Fruit fly (Drosophila melanogaster) whole organism, embryonic: Measurements from ENCODE around the gene CG43179.

ENCODE experiments used
- Atf6 ChIP-seq: fragments of 200-800 bp; sonication (Bioruptor generic); IDR thresholded peaks from 2 replicates; pipeline ENCODE4 v1.3.6; 2022; ENCODE audit warnings: missing biosample characterization, missing genetic modification characterization
- BEAF-32 ChIP-seq: fragments of 200-800 bp; sonication (Bioruptor generic); optimal IDR thresholded peaks from 3 replicates; lab custom pipeline; 2017; ENCODE audit warnings: missing biosample characterization, missing genetic modification characterization, mild to moderate bottlenecking, moderate library complexity, missing genetic modification reagents
- CG10147 ChIP-seq: fragments of 200-800 bp; sonication (Bioruptor generic); optimal IDR thresholded peaks from 2 replicates; lab custom pipeline; 2019; ENCODE audit warnings: missing biosample characterization, mild to moderate bottlenecking, missing genetic modification characterization, moderate library complexity
- CG10274 ChIP-seq: fragments of 200-800 bp; sonication (Bioruptor generic); optimal IDR thresholded peaks from 3 replicates; lab custom pipeline; 2017; ENCODE audit warnings: missing biosample characterization, mild to moderate bottlenecking, missing genetic modification characterization
- CG10979 ChIP-seq: fragments of 200-800 bp; sonication (Bioruptor generic); optimal IDR thresholded peaks from 2 replicates; lab custom pipeline; 2018; ENCODE audit warnings: missing biosample characterization, mild to moderate bottlenecking, missing genetic modification characterization, moderate library complexity
- CG11085 ChIP-seq: fragments of 200-800 bp; sonication (Bioruptor generic); IDR thresholded peaks from 2 replicates; pipeline ENCODE4 v1.3.6; 2022; ENCODE audit warnings: missing biosample characterization, missing genetic modification characterization
- CG11695 ChIP-seq: fragments of 200-800 bp; sonication (Bioruptor generic); IDR thresholded peaks from 3 replicates; pipeline ENCODE4 v1.3.6; 2022; ENCODE audit warnings: missing biosample characterization, missing genetic modification characterization
- CG12219 ChIP-seq: fragments of 200-800 bp; sonication (Bioruptor generic); optimal IDR thresholded peaks from 3 replicates; lab custom pipeline; 2018; ENCODE audit warnings: missing biosample characterization, mild to moderate bottlenecking, missing genetic modification characterization
- CG12236 ChIP-seq: fragments of 200-800 bp; sonication (Bioruptor generic); optimal IDR thresholded peaks from 2 replicates; lab custom pipeline; 2016; ENCODE audit warnings: missing biosample characterization, missing genetic modification characterization
- CG12391 ChIP-seq: fragments of 200-800 bp; sonication (Bioruptor generic); optimal IDR thresholded peaks from 3 replicates; lab custom pipeline; 2018; ENCODE audit warnings: missing biosample characterization, mild to moderate bottlenecking, missing genetic modification characterization, moderate library complexity
- CG12659 ChIP-seq: fragments of 200-800 bp; sonication (Bioruptor generic); optimal IDR thresholded peaks from 3 replicates; lab custom pipeline; 2017; ENCODE audit warnings: mild to moderate bottlenecking, missing biosample characterization, missing genetic modification reagents, missing genetic modification characterization
- CG13624 ChIP-seq: fragments of 200-800 bp; sonication (Bioruptor generic); optimal IDR thresholded peaks from 2 replicates; lab custom pipeline; 2016; ENCODE audit warnings: missing biosample characterization, missing genetic modification characterization
- CG14014 ChIP-seq: fragments of 200-800 bp; sonication (Bioruptor generic); IDR thresholded peaks from 2 replicates; pipeline ENCODE4 v1.3.6; 2022; ENCODE audit warnings: missing biosample characterization, missing genetic modification characterization
- CG17385 ChIP-seq: fragments of 200-800 bp; sonication (Bioruptor generic); optimal IDR thresholded peaks from 3 replicates; lab custom pipeline; 2018; ENCODE audit warnings: missing biosample characterization, mild to moderate bottlenecking, missing genetic modification characterization
- CG18599 ChIP-seq: fragments of 200-800 bp; sonication (Bioruptor generic); optimal IDR thresholded peaks from 3 replicates; lab custom pipeline; 2017; ENCODE audit warnings: missing biosample characterization, missing genetic modification characterization, mild to moderate bottlenecking, moderate library complexity, missing genetic modification reagents
- CG2199 ChIP-seq: fragments of 200-800 bp; sonication (Bioruptor generic); IDR thresholded peaks from 3 replicates; pipeline ENCODE4 v1.3.6; 2022; ENCODE audit warnings: missing biosample characterization, missing genetic modification characterization
- CG2889 ChIP-seq: fragments of 200-800 bp; sonication (Bioruptor generic); IDR thresholded peaks from 3 replicates; pipeline ENCODE4 v1.3.6; 2022; ENCODE audit warnings: missing biosample characterization, missing genetic modification characterization
- CG31224 ChIP-seq: fragments of 200-800 bp; sonication (Bioruptor generic); IDR thresholded peaks from 2 replicates; pipeline ENCODE4 v1.3.6; 2022; ENCODE audit warnings: missing biosample characterization, missing genetic modification characterization
- CG4404 ChIP-seq: fragments of 200-800 bp; sonication (Bioruptor generic); IDR thresholded peaks from 2 replicates; pipeline ENCODE4 v1.3.6; 2022; ENCODE audit warnings: missing biosample characterization, missing genetic modification characterization
- CG5180 ChIP-seq: fragments of 200-800 bp; sonication (Bioruptor generic); optimal IDR thresholded peaks from 3 replicates; lab custom pipeline; 2017; ENCODE audit warnings: missing biosample characterization, missing genetic modification characterization, mild to moderate bottlenecking, moderate library complexity, missing genetic modification reagents
- CG7556 ChIP-seq: fragments of 200-800 bp; sonication (Bioruptor generic); optimal IDR thresholded peaks from 2 replicates; lab custom pipeline; 2017; ENCODE audit warnings: missing biosample characterization, mild to moderate bottlenecking, missing genetic modification characterization
- CG7839 ChIP-seq: fragments of 200-800 bp; sonication (Bioruptor generic); optimal IDR thresholded peaks from 3 replicates; lab custom pipeline; 2018; ENCODE audit warnings: missing biosample characterization, mild to moderate bottlenecking, missing genetic modification characterization, moderate library complexity
- CG8388 ChIP-seq: fragments of 200-800 bp; sonication (Bioruptor generic); optimal IDR thresholded peaks from 2 replicates; lab custom pipeline; 2019; ENCODE audit warnings: missing biosample characterization, mild to moderate bottlenecking, missing genetic modification characterization, moderate library complexity
- CkIIα-i1 ChIP-seq: fragments of 200-800 bp; sonication (Bioruptor generic); IDR thresholded peaks from 2 replicates; pipeline ENCODE4 v1.3.6; 2022; ENCODE audit warnings: missing biosample characterization, missing genetic modification characterization
- Doc2 ChIP-seq: fragments of 200-800 bp; sonication (Bioruptor generic); IDR thresholded peaks from 2 replicates; pipeline ENCODE4 v1.3.6; 2022; ENCODE audit warnings: missing biosample characterization, missing genetic modification characterization
- Ets65A ChIP-seq: fragments of 200-800 bp; sonication (Bioruptor generic); peaks from one replicate; lab custom pipeline; 2016; ENCODE audit warnings: missing biosample characterization, missing genetic modification characterization
- H15 ChIP-seq: fragments of 200-800 bp; sonication (Bioruptor generic); IDR thresholded peaks from 3 replicates; pipeline ENCODE4 v1.3.6; 2022; ENCODE audit warnings: missing biosample characterization, missing genetic modification characterization
- Jarid2 ChIP-seq: fragments of 200-800 bp; sonication (Bioruptor generic); optimal IDR thresholded peaks from 3 replicates; lab custom pipeline; 2017; ENCODE audit warnings: mild to moderate bottlenecking, missing biosample characterization, missing genetic modification reagents, missing genetic modification characterization
- Lpt ChIP-seq: fragments of >200 bp; optimal IDR thresholded peaks from 2 replicates; lab custom pipeline; 2018; ENCODE audit warnings: missing biosample characterization, missing genetic modification characterization
- Mes4 ChIP-seq: fragments of 200-800 bp; sonication (Bioruptor generic); optimal IDR thresholded peaks from 2 replicates; lab custom pipeline; 2016; ENCODE audit warnings: missing biosample characterization, missing genetic modification characterization
- Pdp1 ChIP-seq, 2 experiments: fragments of 200-800 bp; sonication (Bioruptor generic); optimal IDR thresholded peaks; 3 replicates each; lab custom pipeline; 2016; ENCODE audit warnings: missing biosample characterization in 2 of 2, missing genetic modification characterization in 2 of 2, mild to moderate bottlenecking in 1 of 2, moderate library complexity in 1 of 2
- Ptx1 ChIP-seq: fragments of 200-800 bp; sonication (Bioruptor generic); IDR thresholded peaks from 2 replicates; pipeline ENCODE4 v1.3.6; 2022; ENCODE audit warnings: missing biosample characterization, missing genetic modification characterization
- Ravus ChIP-seq: fragments of 200-800 bp; sonication (Bioruptor generic); IDR thresholded peaks from 2 replicates; pipeline ENCODE4 v1.3.6; 2022; ENCODE audit warnings: missing biosample characterization, missing genetic modification characterization
- YL-1 ChIP-seq: fragments of 200-800 bp; sonication (Bioruptor generic); optimal IDR thresholded peaks from 3 replicates; lab custom pipeline; 2017; ENCODE audit warnings: missing biosample characterization, mild to moderate bottlenecking, missing genetic modification characterization
- ara ChIP-seq: fragments of 200-800 bp; sonication (Bioruptor generic); IDR thresholded peaks from 2 replicates; pipeline ENCODE4 v1.3.6; 2022; ENCODE audit warnings: missing biosample characterization, missing genetic modification characterization
- az2 ChIP-seq: fragments of 200-800 bp; sonication (Bioruptor generic); optimal IDR thresholded peaks from 3 replicates; lab custom pipeline; 2016; ENCODE audit warnings: missing biosample characterization, missing genetic modification characterization
- bbx ChIP-seq: fragments of 200-800 bp; sonication (Bioruptor generic); IDR thresholded peaks from 2 replicates; pipeline ENCODE4 v1.3.6; 2022; ENCODE audit warnings: missing biosample characterization, missing genetic modification characterization; ENCODE audit not compliant: partially characterized antibody
- cg ChIP-seq: fragments of 200-800 bp; sonication (Bioruptor generic); optimal IDR thresholded peaks from 3 replicates; lab custom pipeline; 2019; ENCODE audit warnings: missing biosample characterization, mild to moderate bottlenecking, missing genetic modification characterization, moderate library complexity
- crc ChIP-seq: fragments of 200-800 bp; sonication (Bioruptor generic); optimal IDR thresholded peaks from 2 replicates; lab custom pipeline; 2016; ENCODE audit warnings: missing biosample characterization, missing genetic modification characterization
- dmrt99B ChIP-seq: fragments of 200-800 bp; sonication (Bioruptor generic); optimal IDR thresholded peaks from 2 replicates; lab custom pipeline; 2018; ENCODE audit warnings: missing biosample characterization, mild to moderate bottlenecking, missing genetic modification characterization, moderate library complexity
- fd64A ChIP-seq: fragments of 200-800 bp; sonication (Bioruptor generic); optimal IDR thresholded peaks from 3 replicates; lab custom pipeline; 2018; ENCODE audit warnings: missing biosample characterization, mild to moderate bottlenecking, missing genetic modification characterization
- hbn ChIP-seq: fragments of 200-800 bp; sonication (Bioruptor generic); IDR thresholded peaks from 2 replicates; pipeline ENCODE4 v1.3.6; 2022; ENCODE audit warnings: missing biosample characterization, missing genetic modification characterization; ENCODE audit not compliant: partially characterized antibody
- hth ChIP-seq: fragments of >200 bp; optimal IDR thresholded peaks from 2 replicates; lab custom pipeline; 2017; ENCODE audit warnings: inconsistent platforms
- ind ChIP-seq: fragments of 200-800 bp; sonication (Bioruptor generic); optimal IDR thresholded peaks from 3 replicates; lab custom pipeline; 2016; ENCODE audit warnings: missing biosample characterization, missing genetic modification characterization
- kni ChIP-seq: fragments of 200-800 bp; sonication (Bioruptor generic); optimal IDR thresholded peaks from 3 replicates; lab custom pipeline; 2017; ENCODE audit warnings: mild to moderate bottlenecking, missing biosample characterization, missing genetic modification reagents, missing genetic modification characterization
- phol ChIP-seq: fragments of 200-800 bp; sonication (Bioruptor generic); optimal IDR thresholded peaks from 3 replicates; lab custom pipeline; 2018; ENCODE audit warnings: missing biosample characterization, mild to moderate bottlenecking, missing genetic modification characterization, moderate library complexity
- sd ChIP-seq: fragments of 200-800 bp; sonication (Bioruptor generic); optimal IDR thresholded peaks from 3 replicates; lab custom pipeline; 2018; ENCODE audit warnings: missing biosample characterization, mild to moderate bottlenecking, missing genetic modification characterization, moderate library complexity
- sens ChIP-seq: fragments of 200-800 bp; sonication (Bioruptor generic); peaks from one replicate; lab custom pipeline; 2016; ENCODE audit warnings: missing biosample characterization, missing genetic modification characterization
- tap ChIP-seq: fragments of 200-800 bp; optimal IDR thresholded peaks from 3 replicates; lab custom pipeline; 2019; ENCODE audit warnings: missing biosample characterization, mild to moderate bottlenecking, missing genetic modification characterization, moderate library complexity
- zen2 ChIP-seq: fragments of 200-800 bp; sonication (Bioruptor generic); IDR thresholded peaks from 3 replicates; pipeline ENCODE4 v1.3.6; 2022; ENCODE audit warnings: missing biosample characterization, missing genetic modification characterization; ENCODE audit not compliant: partially characterized antibody

Gene CG43179

dm6 chr3R:14279311-14279998 is 23.5 kb downstream of the CG43179 start (continued):
- TF ChIP-seq CG11695 (GFP tag; lab: Robert Waterston, UW) (0 out of 3 replicates have a peak, but pooled peaks have one; percentile 33), Doc2 (GFP tag; lab: Robert Waterston, UW) (no peak), CG18599 (GFP tag; lab: Kevin White, UChicago) (peak; percentile 71), bbx (no peak), CG11085 (no peak), zen2 (GFP tag; lab: Robert Waterston, UW) (no peak), Atf6 (no peak), phol (peak; percentile 21), CG8388 (GFP tag; lab: Kevin White, UChicago) (peak; percentile 94), CG17385 (GFP tag; lab: Kevin White, UChicago) (no peak), ind (GFP tag; lab: Kevin White, UChicago) (no peak), Jarid2 (GFP tag; lab: Kevin White, UChicago) (no peak), YL-1 (GFP tag; lab: Kevin White, UChicago) (no peak), hbn (GFP tag; lab: Robert Waterston, UW) (no peak), Pdp1 (GFP tag; optimal IDR thresholded peaks at IDR 0.05; lab: Kevin White, UChicago) (no peak), Lpt (GFP tag; lab: Kevin White, UChicago) (no peak), hth (lab: Kevin White, UChicago) (no peak), CG5180 (GFP tag; lab: Kevin White, UChicago) (no peak), CG12219 (GFP tag; lab: Kevin White, UChicago) (no peak), CG31224 (GFP tag; lab: Robert Waterston, UW) (no peak), az2 (GFP tag; lab: Kevin White, UChicago) (no peak), CG2199 (GFP tag; lab: Robert Waterston, UW) (no peak), kni (GFP tag; lab: Kevin White, UChicago) (no peak), CG10979 (tag; lab: Kevin White, UChicago) (peak; percentile 52), BEAF-32 (no peak), CG12659 (GFP tag; lab: Kevin White, UChicago) (peak; percentile 10), CG12236 (GFP tag; lab: Kevin White, UChicago) (no peak), CG10147 (GFP tag; lab: Kevin White, UChicago) (peak; percentile 27), CG13624 (no peak), CG10274 (no peak), CG4404 (GFP tag; lab: Robert Waterston, UW) (no peak), fd64A (GFP tag; lab: Kevin White, UChicago) (no peak), cg (GFP tag; lab: Kevin White, UChicago) (peak; percentile 57), ara (GFP tag; lab: Robert Waterston, UW) (no peak), Ets65A (no peak), sd (tag; lab: Kevin White, UChicago) (no peak), H15 (no peak), sens (GFP tag; lab: Kevin White, UChicago) (no peak), Mes4 (GFP tag; lab: Kevin White, UChicago) (no peak), CG7556 (peak; percentile 20), Ptx1 (GFP tag; lab: Robert Waterston, UW) (0 out of 2 replicates have a peak, but pooled peaks have one; percentile 25), CG14014 (GFP tag; lab: Robert Waterston, UW) (no peak), tap (tag; lab: Kevin White, UChicago) (no peak), crc (GFP tag; lab: Kevin White, UChicago) (no peak), CG2889 (GFP tag; lab: Robert Waterston, UW) (no peak), Ravus (no peak), CkIIα-i1 (GFP tag; lab: Robert Waterston, UW) (no peak), dmrt99B (tag; lab: Kevin White, UChicago) (peak; percentile 57), CG7839 (peak; percentile 60), CG12391 (tag; lab: Kevin White, UChicago) (peak; percentile 11)
